Fruit fly (Drosophila melanogaster) whole organism, wandering third instar larva: ENCODE results near the gene TotM.

Experiments
- CG32264 ChIP-seq: fragments of 200-800 bp; sonication (Bioruptor generic); optimal IDR thresholded peaks from 2 replicates; lab custom pipeline; 2016; ENCODE audit warnings: missing biosample characterization, missing genetic modification characterization
- CG9705 ChIP-seq: fragments of 200-800 bp; sonication (Bioruptor generic); optimal IDR thresholded peaks from 2 replicates; lab custom pipeline; 2018; ENCODE audit warnings: missing biosample characterization, mild to moderate bottlenecking, missing genetic modification characterization
- CrebA ChIP-seq: fragments of 200-800 bp; sonication (Bioruptor generic); optimal IDR thresholded peaks from 2 replicates; lab custom pipeline; 2016; ENCODE audit warnings: missing biosample characterization, mild to moderate bottlenecking, missing genetic modification characterization, borderline replicate concordance
- Dfd ChIP-seq: fragments of >200 bp; optimal IDR thresholded peaks from 2 replicates; lab custom pipeline; 2017; ENCODE audit warnings: missing biosample characterization, missing genetic modification characterization
- Dif ChIP-seq: fragments of 200-275, 200-300 bp; sonication (Bioruptor generic); optimal IDR thresholded peaks from 2 replicates; lab custom pipeline; 2018; ENCODE audit warnings: missing biosample characterization, missing genetic modification characterization; ENCODE audit not compliant: partially characterized antibody
- GATAd ChIP-seq: sonication (Bioruptor generic); optimal IDR thresholded peaks from 2 replicates; lab custom pipeline; 2016; ENCODE audit warnings: missing biosample characterization, missing genetic modification characterization
- Hr78 ChIP-seq: fragments of >200 bp; optimal IDR thresholded peaks from 2 replicates; lab custom pipeline; 2017; ENCODE audit warnings: missing biosample characterization, missing genetic modification characterization
- Hr83 ChIP-seq: fragments of 200-300 bp; sonication (Bioruptor generic); optimal IDR thresholded peaks from 2 replicates; lab custom pipeline; 2016; ENCODE audit warnings: missing biosample characterization, mild to moderate bottlenecking, missing genetic modification characterization, moderate library complexity; ENCODE audit not compliant: poor library complexity, severe bottlenecking
- Jra ChIP-seq: sonication (Bioruptor generic); optimal IDR thresholded peaks from 2 replicates; lab custom pipeline; 2016; ENCODE audit warnings: missing biosample characterization, missing genetic modification characterization
- Myc ChIP-seq: fragments of >200 bp; optimal IDR thresholded peaks from 2 replicates; lab custom pipeline; 2017
- OdsH ChIP-seq: fragments of 200-800 bp; sonication (Bioruptor generic); optimal IDR thresholded peaks from 2 replicates; lab custom pipeline; 2016; ENCODE audit warnings: missing biosample characterization, mild to moderate bottlenecking, missing genetic modification characterization
- Rel ChIP-seq, 2 experiments: fragments of 200-800 bp; sonication (Bioruptor generic) in 1 of 2; optimal IDR thresholded peaks; 2 replicates in 1 of 2; 3 replicates in 1 of 2; lab custom pipeline; 2016 to 2019; ENCODE audit warnings: mild to moderate bottlenecking in 2 of 2, missing biosample characterization in 2 of 2, missing genetic modification characterization in 2 of 2, moderate library complexity in 1 of 2
- Sp1 ChIP-seq: fragments of 200-800 bp; sonication (Bioruptor generic); optimal IDR thresholded peaks from 3 replicates; lab custom pipeline; 2019; ENCODE audit warnings: missing biosample characterization, mild to moderate bottlenecking, missing genetic modification characterization, moderate library complexity
- br ChIP-seq: fragments of 200-800 bp; sonication (Bioruptor generic); optimal IDR thresholded peaks from 2 replicates; lab custom pipeline; 2016; ENCODE audit warnings: missing biosample characterization, missing genetic modification characterization
- dl ChIP-seq, 2 experiments: fragments of 175-275, 200-275 bp in 1 of 2; fragments of 200-275 bp in 1 of 2; sonication (Bioruptor generic); optimal IDR thresholded peaks; lab custom pipeline; 2018; ENCODE audit warnings: mild to moderate bottlenecking in 2 of 2, missing biosample characterization in 2 of 2, missing genetic modification characterization in 2 of 2, moderate library complexity in 2 of 2; ENCODE audit not compliant: partially characterized antibody in 2 of 2, insufficient read depth in 1 of 2
- dmrt93B ChIP-seq: fragments of 200-800 bp; sonication (Bioruptor generic); optimal IDR thresholded peaks from 2 replicates; lab custom pipeline; 2018; ENCODE audit warnings: missing biosample characterization, mild to moderate bottlenecking, missing genetic modification characterization
- dsf ChIP-seq: sonication (Bioruptor generic); optimal IDR thresholded peaks from 2 replicates; lab custom pipeline; 2016; ENCODE audit warnings: missing biosample characterization, missing genetic modification characterization, borderline replicate concordance
- ey ChIP-seq: fragments of 200-800 bp; sonication (Bioruptor generic); optimal IDR thresholded peaks from 2 replicates; lab custom pipeline; 2016; ENCODE audit warnings: missing biosample characterization, missing genetic modification characterization
- foxo ChIP-seq, 2 experiments: fragments of 200-800 bp; sonication (Bioruptor generic); optimal IDR thresholded peaks; 2 replicates in 1 of 2; 3 replicates in 1 of 2; lab custom pipeline; 2016 to 2017; ENCODE audit warnings: missing biosample characterization in 2 of 2, missing genetic modification characterization in 2 of 2
- h ChIP-seq: fragments of 200-800 bp; sonication (Bioruptor generic); optimal IDR thresholded peaks from 3 replicates; lab custom pipeline; 2016; ENCODE audit warnings: missing biosample characterization, mild to moderate bottlenecking, missing genetic modification characterization
- lola ChIP-seq: fragments of >200 bp; optimal IDR thresholded peaks from 2 replicates; lab custom pipeline; 2017; ENCODE audit warnings: missing biosample characterization, missing genetic modification characterization
- psq ChIP-seq: fragments of 200-800 bp; sonication (Bioruptor generic); optimal IDR thresholded peaks from 3 replicates; lab custom pipeline; 2017; ENCODE audit warnings: missing biosample characterization, mild to moderate bottlenecking, missing genetic modification characterization, moderate library complexity
- sage ChIP-seq: fragments of 200-800 bp; sonication (Bioruptor generic); optimal IDR thresholded peaks from 2 replicates; lab custom pipeline; 2016; ENCODE audit warnings: missing biosample characterization, mild to moderate bottlenecking, missing genetic modification characterization
- tai ChIP-seq: sonication (Bioruptor generic); optimal IDR thresholded peaks from 2 replicates; lab custom pipeline; 2016; ENCODE audit warnings: missing biosample characterization, missing genetic modification characterization

Gene TotM

dm6 chr2L:5299628-5299986, 30.1 kb upstream of the TotM start:
- TF ChIP-seq CG32264 (GFP tag; lab: Kevin White, UChicago) (no peak), Dif (GFP tag; lab: Kevin White, UChicago) (peak; percentile 13), foxo (GFP tag; optimal IDR thresholded peaks at IDR 0.05; lab: Kevin White, UChicago) (no peak), sage (GFP tag; lab: Kevin White, UChicago) (no peak), dsf (GFP tag; lab: Kevin White, UChicago) (no peak), Jra (GFP tag; lab: Kevin White, UChicago) (no peak)
- TF ChIP-seq, all 38 proteins: peak for 1

- TF ChIP-seq h (GFP tag; lab: Kevin White, UChicago): peak; percentile 22
- no peak for TF ChIP-seq Rel (GFP tag; optimal IDR thresholded peaks at IDR 0.05; lab: Kevin White, UChicago)
- TF ChIP-seq Rel (tag; optimal IDR thresholded peaks at IDR 0.05; lab: Kevin White, UChicago): peak; percentile 50
- no peak for TF ChIP-seq dl (GFP tag; optimal IDR thresholded peaks at IDR 0.05; lab: Kevin White, UChicago; ENCODE audit: insufficient read depth in 1 of 2, partially characterized antibody in 2 of 2)
Measured at dm6 chr2L:5300237-5300668, 29.4 kb upstream of the TotM start.

dm6 chr2L:5300785-5301616, 28.7 kb upstream of the TotM start:
- no peak for TF ChIP-seq Myc (lab: Kevin White, UChicago)
- TF ChIP-seq CG32264 (GFP tag; lab: Kevin White, UChicago): no peak
- TF ChIP-seq CG9705: no peak
- TF ChIP-seq GATAd (GFP tag; lab: Kevin White, UChicago): no peak
- TF ChIP-seq Rel (GFP tag; optimal IDR thresholded peaks at IDR 0.05; lab: Kevin White, UChicago): no peak
- peak; percentile 67 for TF ChIP-seq Rel (tag; optimal IDR thresholded peaks at IDR 0.05; lab: Kevin White, UChicago)

dm6 chr2L:5302284-5302683, 27.4 kb upstream of the TotM start:
- no peak for TF ChIP-seq Sp1 (GFP tag; lab: Kevin White, UChicago)

- no peak for TF ChIP-seq psq (GFP tag; lab: Kevin White, UChicago)
- no peak for TF ChIP-seq ey (GFP tag; lab: Kevin White, UChicago)
- no peak for TF ChIP-seq OdsH (GFP tag; lab: Kevin White, UChicago)
- no peak for TF ChIP-seq CrebA
- no peak for TF ChIP-seq Sp1 (GFP tag; lab: Kevin White, UChicago)
Measured at dm6 chr2L:5302692-5303043, 27.0 kb upstream of the TotM start.

dm6 chr2L:5303044-5303904, 26.4 kb upstream of the TotM start:
- no peak for TF ChIP-seq h (GFP tag; lab: Kevin White, UChicago)
- no peak for TF ChIP-seq Rel (GFP tag; optimal IDR thresholded peaks at IDR 0.05; lab: Kevin White, UChicago)
- TF ChIP-seq Rel (tag; optimal IDR thresholded peaks at IDR 0.05; lab: Kevin White, UChicago): peak; percentile 22
- TF ChIP-seq Sp1 (GFP tag; lab: Kevin White, UChicago): no peak
- TF ChIP-seq Jra (GFP tag; lab: Kevin White, UChicago): no peak
- TF ChIP-seq Hr83 (GFP tag; lab: Kevin White, UChicago): no peak
- TF ChIP-seq Myc (lab: Kevin White, UChicago): no peak
- no peak for TF ChIP-seq br (GFP tag; lab: Kevin White, UChicago)
- TF ChIP-seq dmrt93B (GFP tag; lab: Kevin White, UChicago): no peak
- no peak for TF ChIP-seq tai
- TF ChIP-seq Dfd: no peak
- TF ChIP-seq lola (GFP tag; lab: Kevin White, UChicago): no peak
- no peak for TF ChIP-seq OdsH (GFP tag; lab: Kevin White, UChicago)
- TF ChIP-seq dl (GFP tag; optimal IDR thresholded peaks at IDR 0.05; lab: Kevin White, UChicago; ENCODE audit: insufficient read depth in 1 of 2, partially characterized antibody in 2 of 2): no peak
- TF ChIP-seq foxo (GFP tag; optimal IDR thresholded peaks at IDR 0.05; lab: Kevin White, UChicago): peak in 1 of 2 experiments; percentile 15
- TF ChIP-seq Hr78: no peak
